Worm (Caenorhabditis elegans) whole organism, young adult: ENCODE data around the gene F14D2.19.

Source experiments
- Y53G8AR.9 ChIP-seq: fragments of 200-800 bp; sonication (Bioruptor generic); conservative IDR thresholded peaks from 2 replicates; pipeline ENCODE4 v1.3.6; 2022; ENCODE audit warnings: missing genetic modification reagents, missing genetic modification characterization, missing compliant biosample characterization
- mel-28 ChIP-seq: sonication (generic microtip); optimal IDR thresholded peaks from 2 replicates; lab custom pipeline; 2016; ENCODE audit warnings: borderline replicate concordance, mild to moderate bottlenecking, missing genetic modification characterization, missing compliant biosample characterization
- sea-2 ChIP-seq: fragments of 200-800 bp; sonication (Bioruptor generic); IDR thresholded peaks from 2 replicates; pipeline ENCODE4 v1.3.6; 2022; ENCODE audit warnings: missing genetic modification characterization, missing compliant biosample characterization
- snpc-4 ChIP-seq, 5 experiments: fragments of 150-350 bp in 1 of 5; sonication (generic microtip) in 4 of 5; optimal IDR thresholded peaks; 2 replicates each; lab custom pipeline; 2014 to 2018; ENCODE audit warnings: missing genetic modification characterization in 5 of 5, missing biosample characterization in 3 of 5, antibody characterized with exemption in 2 of 5, mild to moderate bottlenecking in 2 of 5, missing compliant biosample characterization in 2 of 5, missing genotype in 2 of 5, moderate library complexity in 2 of 5, missing genetic modification reagents in 1 of 5

- TF ChIP-seq snpc-4 (GFP tag; optimal IDR thresholded peaks at IDR 0.05; lab: Kevin White, UChicago): no peak
- no peak for TF ChIP-seq snpc-4 (tag; optimal IDR thresholded peaks at IDR 0.05; lab: Kevin White, UChicago)
- no peak for TF ChIP-seq sea-2 (GFP tag; lab: Robert Waterston, UW)
- no peak for TF ChIP-seq Y53G8AR.9 (GFP tag; lab: Robert Waterston, UW)
- TF ChIP-seq mel-28 (tag; lab: Kevin White, UChicago): no peak
Observed at ce11 chrII:3313442-3313841, 23.5 kb downstream of the F14D2.19 start, which contains the start of gene F39E9.6.
